Fruit fly (Drosophila melanogaster): ENCODE measurements around the gene CG13737.

CG13737 gene

DNA sequence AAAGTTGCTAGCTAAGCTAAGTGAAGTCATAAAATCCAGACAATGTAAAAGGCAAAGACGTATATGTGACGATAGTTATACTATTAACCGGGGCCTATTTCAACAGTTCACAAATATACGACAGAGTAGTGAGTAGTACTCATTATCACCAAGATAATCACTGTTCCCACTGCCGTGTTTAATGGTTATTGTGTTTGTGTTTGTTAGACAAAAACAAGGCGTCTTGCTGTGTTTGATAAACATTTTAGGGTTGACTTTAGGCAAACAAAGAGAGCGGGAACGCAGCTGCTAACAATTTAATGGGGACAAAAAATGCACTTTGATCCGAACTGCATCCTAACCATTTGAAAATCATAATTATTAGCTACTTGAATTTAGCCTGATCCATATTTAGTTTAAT, 13.3 kb upstream of the CG13737 start (continued):
- peak; percentile 49 for TF ChIP-seq Hey (tag; optimal IDR thresholded peaks at IDR 0.05)
- peak; percentile 92 for TF ChIP-seq CG7271 (tag; optimal IDR thresholded peaks at IDR 0.05)
- peak; percentile 85 for TF ChIP-seq org-1 (GFP tag; optimal IDR thresholded peaks at IDR 0.05)
- TF ChIP-seq CG4424 (GFP tag; optimal IDR thresholded peaks at IDR 0.05): peak; percentile 64
- TF ChIP-seq CG1603 (tag; optimal IDR thresholded peaks at IDR 0.05): peak; percentile 93
- peak; percentile 70 for TF ChIP-seq twi (tag; optimal IDR thresholded peaks at IDR 0.05)
- no peak for TF ChIP-seq inv (GFP tag; IDR thresholded peaks at IDR 0.05; ENCODE audit: partially characterized antibody)
- TF ChIP-seq CG6765 (GFP tag; optimal IDR thresholded peaks at IDR 0.05): peak; percentile 18
- peak; percentile 77 for TF ChIP-seq CG18764 (GFP tag; optimal IDR thresholded peaks at IDR 0.05)
- no peak for TF ChIP-seq CG13775 (GFP tag; optimal IDR thresholded peaks at IDR 0.05)
- TF ChIP-seq Aef1 (GFP tag; IDR thresholded peaks at IDR 0.05): no peak
- TF ChIP-seq CG11398 (GFP tag; optimal IDR thresholded peaks at IDR 0.05): peak; percentile 56
- no peak for TF ChIP-seq B-H1 (GFP tag; IDR thresholded peaks at IDR 0.05)
- TF ChIP-seq CG12104 (GFP tag; optimal IDR thresholded peaks at IDR 0.05): no peak
- TF ChIP-seq ci (GFP tag; IDR thresholded peaks at IDR 0.05): no peak
- peak; percentile 62 for TF ChIP-seq CG30431 (GFP tag; optimal IDR thresholded peaks at IDR 0.05)
- no peak for TF ChIP-seq CG7372 (GFP tag; IDR thresholded peaks at IDR 0.05)
- TF ChIP-seq sob (GFP tag; IDR thresholded peaks at IDR 0.05): 0 out of 2 replicates have a peak, but pooled peaks have one; percentile 14
- TF ChIP-seq CG2678 (tag; optimal IDR thresholded peaks at IDR 0.05): peak; percentile 86
- no peak for TF ChIP-seq ab (GFP tag; optimal IDR thresholded peaks at IDR 0.05)
- TF ChIP-seq Ssrp (tag; optimal IDR thresholded peaks at IDR 0.05): no peak
- TF ChIP-seq jumu (GFP tag; optimal IDR thresholded peaks at IDR 0.05): no peak
- TF ChIP-seq tna (GFP tag; IDR thresholded peaks at IDR 0.05; ENCODE audit: partially characterized antibody): no peak
- TF ChIP-seq CG12942 (GFP tag; optimal IDR thresholded peaks at IDR 0.05): peak; percentile 9
- no peak for TF ChIP-seq CG7928 (GFP tag; optimal IDR thresholded peaks at IDR 0.05)
- peak; percentile 88 for TF ChIP-seq fd102C (GFP tag; optimal IDR thresholded peaks at IDR 0.05)
- no peak for TF ChIP-seq CG9932 (GFP tag; IDR thresholded peaks at IDR 0.05)
- peak; percentile 24 for TF ChIP-seq cato (GFP tag; optimal IDR thresholded peaks at IDR 0.05; ENCODE audit: borderline replicate concordance)
- TF ChIP-seq ATbp (GFP tag; optimal IDR thresholded peaks at IDR 0.05): peak; percentile 93
- no peak for TF ChIP-seq CG9437 (GFP tag; optimal IDR thresholded peaks at IDR 0.05)
- TF ChIP-seq CG8478 (optimal IDR thresholded peaks at IDR 0.05): no peak
- TF ChIP-seq CG4707 (GFP tag; optimal IDR thresholded peaks at IDR 0.05): peak; percentile 86
- no peak for TF ChIP-seq Hand (GFP tag; optimal IDR thresholded peaks at IDR 0.05)
- TF ChIP-seq Ada2b (GFP tag; IDR thresholded peaks at IDR 0.05): no peak
- TF ChIP-seq zen (tag; optimal IDR thresholded peaks at IDR 0.05): peak; percentile 66
- no peak for TF ChIP-seq CG10959 (GFP tag; IDR thresholded peaks at IDR 0.05)
- no peak for TF ChIP-seq zf30C (GFP tag; optimal IDR thresholded peaks at IDR 0.05)
- TF ChIP-seq CG13287 (GFP tag; IDR thresholded peaks at IDR 0.05; ENCODE audit: partially characterized antibody): no peak
- no peak for TF ChIP-seq Nf-YC (tag; optimal IDR thresholded peaks at IDR 0.05)
- TF ChIP-seq wek (GFP tag; optimal IDR thresholded peaks at IDR 0.05): peak; percentile 92
- peak; percentile 5 for TF ChIP-seq maf-S (GFP tag; optimal IDR thresholded peaks at IDR 0.05)
- peak; percentile 75 for TF ChIP-seq CG1792 (GFP tag; optimal IDR thresholded peaks at IDR 0.05)
- no peak for TF ChIP-seq br (optimal IDR thresholded peaks at IDR 0.05)
- no peak for TF ChIP-seq Tbp (GFP tag; optimal IDR thresholded peaks at IDR 0.05)
- peak; percentile 82 for TF ChIP-seq Blimp-1 (GFP tag; optimal IDR thresholded peaks at IDR 0.05)
- TF ChIP-seq CG6813 (GFP tag; optimal IDR thresholded peaks at IDR 0.05): peak; percentile 90
- peak; percentile 68 for TF ChIP-seq Side (GFP tag; optimal IDR thresholded peaks at IDR 0.05)
- TF ChIP-seq dm (GFP tag; optimal IDR thresholded peaks at IDR 0.05): peak; percentile 10
- peak; percentile 31 for TF ChIP-seq CG9727 (GFP tag; optimal IDR thresholded peaks at IDR 0.05)
- TF ChIP-seq insv (GFP tag; optimal IDR thresholded peaks at IDR 0.05): no peak
- peak; percentile 7 for TF ChIP-seq Dek (tag; optimal IDR thresholded peaks at IDR 0.05)
- no peak for TF ChIP-seq bowl (GFP tag; IDR thresholded peaks at IDR 0.05)
